Worm (Caenorhabditis elegans): ENCODE data around the gene fbxb-103.

The fbxb-103 gene

ce11 chrII:3908135-3908534, 1.2 kb downstream of the fbxb-103 start:
- TF ChIP-seq nhr-90 (tag; optimal IDR thresholded peaks at IDR 0.05; ENCODE audit: poor library complexity) (no peak), zip-4 (GFP tag; optimal IDR thresholded peaks at IDR 0.05) (no peak)

ce11 chrII:3909301-3909700, 2.4 kb downstream of the fbxb-103 start:
- TF ChIP-seq nhr-90 (tag; optimal IDR thresholded peaks at IDR 0.05; ENCODE audit: poor library complexity), result no peak
- TF ChIP-seq nhr-71 (tag; optimal IDR thresholded peaks at IDR 0.05), result no peak
- TF ChIP-seq lin-14 (GFP tag; optimal IDR thresholded peaks at IDR 0.05), result no peak
- no peak for TF ChIP-seq nhr-12 (tag; optimal IDR thresholded peaks at IDR 0.05)
- TF ChIP-seq pqm-1 (tag; optimal IDR thresholded peaks at IDR 0.05), result no peak
- TF ChIP-seq lsy-2 (tag; optimal IDR thresholded peaks at IDR 0.05), result no peak
- TF ChIP-seq pax-3 (tag; optimal IDR thresholded peaks at IDR 0.05), result no peak
- no peak for TF ChIP-seq pag-3 (tag; optimal IDR thresholded peaks at IDR 0.05; ENCODE audit: borderline replicate concordance, insufficient read depth)

- TF ChIP-seq efl-1 (optimal IDR thresholded peaks at IDR 0.05) (no peak), efl-1 (GFP tag; optimal IDR thresholded peaks at IDR 0.05 in 1 of 2) (peak in 1 of 2 experiments; percentile 69), lsy-2 (tag; optimal IDR thresholded peaks at IDR 0.05) (no peak)
Observed at ce11 chrII:3910737-3911136, 3.8 kb downstream of the fbxb-103 start, which contains the start of gene bcmo-2. bcmo-2 (minus strand) TSS chrII:3910837.

ce11 chrII:3911284-3911683, 4.3 kb downstream of the fbxb-103 start:
- TF ChIP-seq xbp-1 (tag; optimal IDR thresholded peaks at IDR 0.05) (no peak), efl-3 (GFP tag; optimal IDR thresholded peaks at IDR 0.05) (no peak), nhr-85 (tag) (no peak), lin-35 (GFP tag; optimal IDR thresholded peaks at IDR 0.05) (peak in 1 of 2 experiments; percentile 46), jun-1 (tag; optimal IDR thresholded peaks at IDR 0.05) (no peak), ceh-90 (tag; optimal IDR thresholded peaks at IDR 0.05) (no peak), sox-4 (tag; optimal IDR thresholded peaks at IDR 0.05) (no peak), nhr-28 (tag; optimal IDR thresholded peaks at IDR 0.05) (no peak), F16B12.6 (tag; optimal IDR thresholded peaks at IDR 0.05) (no peak), zag-1 (tag; optimal IDR thresholded peaks at IDR 0.05) (no peak), lin-15B (tag; optimal IDR thresholded peaks at IDR 0.05) (no peak), swsn-7 (tag; optimal IDR thresholded peaks at IDR 0.05) (no peak), C16A3.4 (tag; optimal IDR thresholded peaks at IDR 0.05) (peak; percentile 4), sup-37 (GFP tag; optimal IDR thresholded peaks at IDR 0.05) (no peak), nhr-84 (tag; optimal IDR thresholded peaks at IDR 0.05) (no peak), ceh-63 (GFP tag; optimal IDR thresholded peaks at IDR 0.05) (no peak), tlp-1 (tag; optimal IDR thresholded peaks at IDR 0.05) (no peak), dpl-1 (GFP tag; optimal IDR thresholded peaks at IDR 0.05) (no peak), elt-2 (tag; optimal IDR thresholded peaks at IDR 0.05) (peak; percentile 85), fkh-10 (GFP tag; optimal IDR thresholded peaks at IDR 0.05) (no peak), nhr-12 (tag; optimal IDR thresholded peaks at IDR 0.05) (no peak), unc-98 (GFP tag; IDR thresholded peaks at IDR 0.05) (no peak), zip-4 (GFP tag; optimal IDR thresholded peaks at IDR 0.05) (no peak), nhr-19 (GFP tag; conservative IDR thresholded peaks at IDR 0.05) (0 out of 2 replicates have a peak, but pooled peaks have one; percentile 16), efl-1 (optimal IDR thresholded peaks at IDR 0.05) (no peak), efl-1 (GFP tag; optimal IDR thresholded peaks at IDR 0.05 in 1 of 2) (peak in 1 of 2 experiments; percentile 44), lsy-2 (tag; optimal IDR thresholded peaks at IDR 0.05) (no peak), unc-62 (GFP tag; optimal IDR thresholded peaks at IDR 0.05) (no peak), nhr-77 (tag; optimal IDR thresholded peaks at IDR 0.05) (peak; percentile 21), pag-3 (tag; optimal IDR thresholded peaks at IDR 0.05; ENCODE audit: borderline replicate concordance, insufficient read depth) (no peak), alr-1 (tag; optimal IDR thresholded peaks at IDR 0.05; ENCODE audit: borderline replicate concordance) (no peak), dsc-1 (tag; optimal IDR thresholded peaks at IDR 0.05) (no peak), nhr-47 (tag; optimal IDR thresholded peaks at IDR 0.05) (no peak), mef-2 (tag; optimal IDR thresholded peaks at IDR 0.05) (no peak), ces-1 (GFP tag; optimal IDR thresholded peaks at IDR 0.05) (no peak), ztf-11 (tag; optimal IDR thresholded peaks at IDR 0.05) (no peak), hpl-2 (GFP tag; optimal IDR thresholded peaks at IDR 0.05) (no peak), tbx-2 (tag; optimal IDR thresholded peaks at IDR 0.05) (no peak), rnt-1 (tag; optimal IDR thresholded peaks at IDR 0.05) (no peak), fos-1 (tag; optimal IDR thresholded peaks at IDR 0.05) (no peak), nhr-20 (tag; optimal IDR thresholded peaks at IDR 0.05) (peak; percentile 56)

Measured in whole organism, L1 larva.